Fruit fly (Drosophila melanogaster): ENCODE data around the gene CG7968.

DNA sequence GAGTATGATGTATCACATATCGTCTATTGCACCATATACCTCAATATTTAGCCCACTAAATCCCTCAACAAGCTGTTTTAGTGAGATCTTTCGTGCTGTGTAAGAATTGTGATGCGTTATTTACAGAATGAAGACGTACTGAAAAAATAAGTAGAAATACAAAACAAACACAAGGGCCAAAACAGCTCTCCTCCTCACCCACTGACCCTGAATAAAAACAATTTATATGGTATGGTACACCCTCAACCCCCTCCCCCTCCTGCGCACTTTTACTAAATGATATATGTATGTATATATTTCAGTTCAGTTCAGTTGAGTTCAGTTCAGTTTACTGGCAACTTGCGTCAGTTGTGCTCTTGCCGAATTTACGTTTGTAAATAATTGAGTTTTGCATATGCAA, 23.9 kb downstream of the CG7968 start:
- no peak for TF ChIP-seq Crg-1 (GFP tag; optimal IDR thresholded peaks at IDR 0.05)
- TF ChIP-seq Clk (GFP tag; optimal IDR thresholded peaks at IDR 0.05), result no peak
- TF ChIP-seq tj (GFP tag; optimal IDR thresholded peaks at IDR 0.05), result no peak
- TF ChIP-seq kay (GFP tag; ENCODE audit: borderline replicate concordance), result peak; percentile 62
- TF ChIP-seq ovo (GFP tag; optimal IDR thresholded peaks at IDR 0.05), result no peak
- no peak for TF ChIP-seq CG11617 (GFP tag; optimal IDR thresholded peaks at IDR 0.05)
- TF ChIP-seq CG14711 (tag; optimal IDR thresholded peaks at IDR 0.05), result no peak
- no peak for TF ChIP-seq cic (GFP tag; optimal IDR thresholded peaks at IDR 0.05)
- TF ChIP-seq CG33017 (tag; optimal IDR thresholded peaks at IDR 0.05), result no peak
- TF ChIP-seq pad (GFP tag; optimal IDR thresholded peaks at IDR 0.05), result no peak
- no peak for TF ChIP-seq CG7101 (tag; optimal IDR thresholded peaks at IDR 0.05)

All from whole organism, adult.